Fruit fly (Drosophila melanogaster): ENCODE data around the gene sina.

sina gene

dm6 chr3L:16805806-16806719, 47.5 kb upstream of the sina start (continued):
- TF ChIP-seq CG3838 (GFP tag; optimal IDR thresholded peaks at IDR 0.05) (no peak), ash1 (GFP tag; optimal IDR thresholded peaks at IDR 0.05) (no peak), CG14965 (GFP tag; optimal IDR thresholded peaks at IDR 0.05; ENCODE audit: borderline replicate concordance) (no peak), Antp (GFP tag; optimal IDR thresholded peaks at IDR 0.05) (peak; percentile 8), sr (GFP tag; IDR thresholded peaks at IDR 0.05) (no peak; the same call in 2 of the 3 replicates), sim (GFP tag; IDR thresholded peaks at IDR 0.05) (no peak), hb (GFP tag; IDR thresholded peaks at IDR 0.05; ENCODE audit: partially characterized antibody) (no peak), CG17568 (GFP tag; optimal IDR thresholded peaks at IDR 0.05) (peak; percentile 6), CG7556 (GFP tag; optimal IDR thresholded peaks at IDR 0.05) (peak; percentile 70), HLH4C (GFP tag; IDR thresholded peaks at IDR 0.05; ENCODE audit: partially characterized antibody) (no peak), bsh (GFP tag; optimal IDR thresholded peaks at IDR 0.05) (peak; percentile 6 to 67), CG12236 (GFP tag; optimal IDR thresholded peaks at IDR 0.05) (no peak), bigmax (GFP tag; optimal IDR thresholded peaks at IDR 0.05) (peak; percentile 42), CG2875 (GFP tag; optimal IDR thresholded peaks at IDR 0.05) (no peak), ssp (GFP tag; IDR thresholded peaks at IDR 0.05) (no peak), H15 (GFP tag; IDR thresholded peaks at IDR 0.05) (no peak), Ptx1 (GFP tag; IDR thresholded peaks at IDR 0.05) (peak; percentile 51; the same call in 1 of the 2 replicates), Drgx (GFP tag; IDR thresholded peaks at IDR 0.05) (no peak; the same call in 1 of the 2 replicates), jumu (GFP tag; optimal IDR thresholded peaks at IDR 0.05) (peak; percentile 25), CG11504 (tag; optimal IDR thresholded peaks at IDR 0.05) (peak; percentile 58), nom (GFP tag; optimal IDR thresholded peaks at IDR 0.05) (no peak), Kr (GFP tag; optimal IDR thresholded peaks at IDR 0.05) (no peak), br (optimal IDR thresholded peaks at IDR 0.05) (no peak), CG2116 (GFP tag; optimal IDR thresholded peaks at IDR 0.05) (no peak), dati (GFP tag; IDR thresholded peaks at IDR 0.05) (no peak), trh (GFP tag; optimal IDR thresholded peaks at IDR 0.05) (no peak), CG8765 (GFP tag; IDR thresholded peaks at IDR 0.05) (no peak), CG14014 (GFP tag; IDR thresholded peaks at IDR 0.05) (peak; percentile 62; the same call in 1 of the 2 replicates), CG4617 (GFP tag; optimal IDR thresholded peaks at IDR 0.05; ENCODE audit: borderline replicate concordance) (no peak), CG13775 (GFP tag; optimal IDR thresholded peaks at IDR 0.05) (no peak), Sin3A (optimal IDR thresholded peaks at IDR 0.05) (no peak), CG7271 (tag; optimal IDR thresholded peaks at IDR 0.05) (no peak), CG12769 (tag; optimal IDR thresholded peaks at IDR 0.05) (peak; percentile 37), her (GFP tag; optimal IDR thresholded peaks at IDR 0.05) (no peak), CG9876 (GFP tag; optimal IDR thresholded peaks at IDR 0.05) (no peak), kni (GFP tag; optimal IDR thresholded peaks at IDR 0.05) (no peak), gro (GFP tag; optimal IDR thresholded peaks at IDR 0.05) (peak; percentile 47), CG9215 (GFP tag; IDR thresholded peaks at IDR 0.05) (0 out of 2 replicates have a peak, but pooled peaks have one; percentile 6), CG10366 (GFP tag; IDR thresholded peaks at IDR 0.05) (no peak), CG12299 (tag; optimal IDR thresholded peaks at IDR 0.05) (peak; percentile 34), Neu2 (GFP tag; optimal IDR thresholded peaks at IDR 0.05; ENCODE audit: borderline replicate concordance) (no peak), CG30403 (GFP tag; optimal IDR thresholded peaks at IDR 0.05) (peak; percentile 40), gsb (GFP tag; IDR thresholded peaks at IDR 0.05) (no peak), CG10274 (GFP tag; optimal IDR thresholded peaks at IDR 0.05) (no peak), CG16815 (GFP tag; optimal IDR thresholded peaks at IDR 0.05) (peak; percentile 2), Gsc (GFP tag; IDR thresholded peaks at IDR 0.05) (no peak), zen (tag; optimal IDR thresholded peaks at IDR 0.05) (no peak), CG15514 (GFP tag; optimal IDR thresholded peaks at IDR 0.05) (peak; percentile 27), tap (tag; optimal IDR thresholded peaks at IDR 0.05) (peak; percentile 29)
